Fruit fly (Drosophila melanogaster) S2 (cell line): ENCODE data around the gene Taf9.

Experiments used
- CG8478 ChIP-seq: fragments of >200 bp; optimal IDR thresholded peaks from 2 replicates; lab custom pipeline; 2018
- CTCF ChIP-seq, 2 experiments: fragments of >200 bp; optimal IDR thresholded peaks; 2 replicates each; lab custom pipeline; 2018

dm6 chrX:17860711-17861110 lies 18.8 kb downstream of the Taf9 start, which contains the start of the genes Arp8 and CG6769:
- no peak for TF ChIP-seq CG8478
- no peak for TF ChIP-seq CTCF (optimal IDR thresholded peaks at IDR 0.05; lab: Kevin White, UChicago)
